Worm (Caenorhabditis elegans): ENCODE results near the gene ZK512.2.

ce11 chrIII:9115745-9116144, 28.8 kb downstream of the ZK512.2 start:
- no peak for TF ChIP-seq flt-1 (GFP tag; IDR thresholded peaks at IDR 0.05)
- no peak for TF ChIP-seq ets-7 (tag; optimal IDR thresholded peaks at IDR 0.05)
